Fruit fly (Drosophila melanogaster): ENCODE data around the gene Mst84Da.

The Mst84Da gene

dm6 chr3R:7349452-7349851 is 16.2 kb upstream of the Mst84Da start, which contains the start of gene CG43290:
Gene CG43290 (minus strand): TSS chr3R:7349552.
- TF ChIP-seq NFAT (GFP tag; IDR thresholded peaks at IDR 0.05) (no peak), CG5953 (GFP tag; IDR thresholded peaks at IDR 0.05) (no peak), Max (GFP tag; optimal IDR thresholded peaks at IDR 0.05) (no peak), croc (GFP tag; conservative IDR thresholded peaks at IDR 0.05) (no peak)

dm6 chr3R:7362023-7362422 is 3.6 kb upstream of the Mst84Da start, which contains the start of gene CG17944:
Gene CG17944 (minus strand): TSS chr3R:7362123.
- TF ChIP-seq CG15011 (GFP tag; optimal IDR thresholded peaks at IDR 0.05): no peak
- no peak for TF ChIP-seq Xbp1 (GFP tag; optimal IDR thresholded peaks at IDR 0.05)
- TF ChIP-seq fd3F (GFP tag; optimal IDR thresholded peaks at IDR 0.05): no peak
- TF ChIP-seq lov (optimal IDR thresholded peaks at IDR 0.05): no peak
- TF ChIP-seq lov (GFP tag; IDR thresholded peaks at IDR 0.05): no peak
- no peak for TF ChIP-seq D (optimal IDR thresholded peaks at IDR 0.05)
- no peak for TF ChIP-seq D (GFP tag; optimal IDR thresholded peaks at IDR 0.05)
- TF ChIP-seq CG8388 (GFP tag; optimal IDR thresholded peaks at IDR 0.05): no peak
- TF ChIP-seq zfh2 (GFP tag; optimal IDR thresholded peaks at IDR 0.05): no peak
- TF ChIP-seq cas (GFP tag; IDR thresholded peaks at IDR 0.05): no peak
- TF ChIP-seq CG17612 (GFP tag; IDR thresholded peaks at IDR 0.05): no peak
- no peak for TF ChIP-seq CG3281 (GFP tag; optimal IDR thresholded peaks at IDR 0.05)
- no peak for TF ChIP-seq ato (GFP tag; IDR thresholded peaks at IDR 0.05; ENCODE audit: partially characterized antibody)
- TF ChIP-seq hth (optimal IDR thresholded peaks at IDR 0.05): no peak
- no peak for TF ChIP-seq CG11456 (GFP tag; IDR thresholded peaks at IDR 0.05)
- no peak for TF ChIP-seq lmd (GFP tag; IDR thresholded peaks at IDR 0.05)
- no peak for TF ChIP-seq CG17186 (GFP tag; optimal IDR thresholded peaks at IDR 0.05)
- no peak for TF ChIP-seq chif (GFP tag; optimal IDR thresholded peaks at IDR 0.05)
- TF ChIP-seq Antp (GFP tag; optimal IDR thresholded peaks at IDR 0.05): no peak
- TF ChIP-seq H2.0 (GFP tag; IDR thresholded peaks at IDR 0.05): no peak
- no peak for TF ChIP-seq tna (GFP tag; IDR thresholded peaks at IDR 0.05; ENCODE audit: partially characterized antibody)
- TF ChIP-seq inv (GFP tag; IDR thresholded peaks at IDR 0.05; ENCODE audit: partially characterized antibody): no peak

- TF ChIP-seq Dek (tag; optimal IDR thresholded peaks at IDR 0.05): no peak
- TF ChIP-seq CG17612 (GFP tag; IDR thresholded peaks at IDR 0.05): no peak
- no peak for TF ChIP-seq Gsc (GFP tag; IDR thresholded peaks at IDR 0.05)
- no peak for TF ChIP-seq CG4404 (GFP tag; IDR thresholded peaks at IDR 0.05)
- no peak for TF ChIP-seq dati (GFP tag; IDR thresholded peaks at IDR 0.05)
- TF ChIP-seq eve (GFP tag; optimal IDR thresholded peaks at IDR 0.05): no peak
- no peak for TF ChIP-seq CG4730 (GFP tag; IDR thresholded peaks at IDR 0.05)
- no peak for TF ChIP-seq Oli (tag; optimal IDR thresholded peaks at IDR 0.05)
- TF ChIP-seq inv (GFP tag; IDR thresholded peaks at IDR 0.05; ENCODE audit: partially characterized antibody): no peak
- TF ChIP-seq CG17568 (GFP tag; optimal IDR thresholded peaks at IDR 0.05): no peak
- TF ChIP-seq Xbp1 (GFP tag; optimal IDR thresholded peaks at IDR 0.05): no peak
- no peak for TF ChIP-seq lov (optimal IDR thresholded peaks at IDR 0.05)
- TF ChIP-seq lov (GFP tag; IDR thresholded peaks at IDR 0.05): no peak
- no peak for TF ChIP-seq CG17186 (GFP tag; optimal IDR thresholded peaks at IDR 0.05)
- TF ChIP-seq chm (GFP tag; IDR thresholded peaks at IDR 0.05): no peak
- TF ChIP-seq Dad (GFP tag; optimal IDR thresholded peaks at IDR 0.05): no peak
- no peak for TF ChIP-seq CG2678 (tag; optimal IDR thresholded peaks at IDR 0.05)
Measured at dm6 chr3R:7363673-7364072, 2.0 kb upstream of the Mst84Da start, which contains the start of gene Mst84Dd. Gene Mst84Dd (minus strand): TSS chr3R:7363773.

- no peak for TF ChIP-seq tin (GFP tag; optimal IDR thresholded peaks at IDR 0.05)
- no peak for TF ChIP-seq ind (GFP tag; optimal IDR thresholded peaks at IDR 0.05)
- no peak for TF ChIP-seq chm (GFP tag; IDR thresholded peaks at IDR 0.05)
- TF ChIP-seq otp (GFP tag; IDR thresholded peaks at IDR 0.05): no peak
- no peak for TF ChIP-seq nmo (GFP tag; optimal IDR thresholded peaks at IDR 0.05)
- TF ChIP-seq hbn (GFP tag; IDR thresholded peaks at IDR 0.05; ENCODE audit: partially characterized antibody): no peak
- TF ChIP-seq CG11398 (GFP tag; optimal IDR thresholded peaks at IDR 0.05): no peak
- no peak for TF ChIP-seq sima (GFP tag; optimal IDR thresholded peaks at IDR 0.05)
- no peak for TF ChIP-seq lbe (GFP tag; optimal IDR thresholded peaks at IDR 0.05)
- no peak for TF ChIP-seq bbx (GFP tag; IDR thresholded peaks at IDR 0.05; ENCODE audit: partially characterized antibody)
- TF ChIP-seq CG6683 (GFP tag; optimal IDR thresholded peaks at IDR 0.05): no peak
Measured at dm6 chr3R:7364573-7364972, 1.1 kb upstream of the Mst84Da start, which contains the start of gene Mst84Dc. Gene Mst84Dc (minus strand): TSS chr3R:7364673.
